Worm (Caenorhabditis elegans): Measurements from ENCODE around the gene Y39E4B.5.

DNA sequence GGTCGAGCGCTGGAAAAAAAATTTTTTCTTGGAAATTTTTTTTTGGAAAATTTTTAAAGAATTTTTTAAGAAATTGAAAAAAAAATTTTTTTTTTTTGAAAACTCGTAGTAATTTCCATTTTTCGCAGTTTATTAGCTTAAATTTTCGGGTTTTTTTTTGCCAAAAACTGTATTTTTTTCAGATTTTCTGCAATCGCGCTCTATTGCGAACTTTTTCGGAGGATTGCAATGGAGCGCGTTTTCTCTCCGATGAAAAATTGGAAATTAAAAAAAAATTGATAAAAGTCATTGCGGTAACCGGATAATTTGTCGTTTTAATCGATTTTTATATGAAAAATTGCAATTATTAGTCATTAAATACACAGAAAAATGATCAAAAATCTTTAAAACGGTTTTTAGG lies 18.0 kb upstream of the Y39E4B.5 start:
- TF ChIP-seq ama-1 (optimal IDR thresholded peaks at IDR 0.05): no peak
- TF ChIP-seq lsy-2 (tag; optimal IDR thresholded peaks at IDR 0.05): no peak
